Worm (Caenorhabditis elegans): ENCODE measurements around the gene atn-1.

DNA sequence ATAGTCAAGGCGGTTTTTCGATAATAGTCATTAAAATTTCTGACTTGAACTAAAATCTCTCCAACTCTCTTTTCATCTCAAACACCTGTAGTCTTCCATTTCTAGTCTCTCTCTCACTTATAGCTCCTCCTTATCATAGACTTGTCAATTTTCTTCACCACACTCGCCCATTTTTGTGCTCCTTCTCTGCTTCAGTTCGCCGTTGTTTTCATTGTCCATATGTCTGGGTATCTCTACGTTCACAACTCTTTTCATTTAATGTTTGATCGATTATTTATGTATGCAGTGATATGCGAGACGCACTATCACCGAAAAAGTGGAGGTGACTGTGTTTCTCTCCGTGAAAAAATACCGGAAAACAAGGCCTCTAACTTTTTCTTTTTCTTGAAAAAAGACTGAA is 10.5 kb upstream of the atn-1 start:
- no peak for TF ChIP-seq mab-9 (GFP tag; IDR thresholded peaks at IDR 0.05)
- TF ChIP-seq pqm-1 (tag; optimal IDR thresholded peaks at IDR 0.05): peak; percentile 29
- no peak for TF ChIP-seq nhr-85 (tag)
- TF ChIP-seq tbx-2 (tag; optimal IDR thresholded peaks at IDR 0.05): no peak
- no peak for TF ChIP-seq nhr-11 (tag; optimal IDR thresholded peaks at IDR 0.05)
- peak; percentile 67 for TF ChIP-seq elt-2 (tag; optimal IDR thresholded peaks at IDR 0.05)
- no peak for TF ChIP-seq ztf-11 (tag; optimal IDR thresholded peaks at IDR 0.05)
- TF ChIP-seq lin-15B (tag; optimal IDR thresholded peaks at IDR 0.05): no peak
- no peak for TF ChIP-seq aly-2 (tag; optimal IDR thresholded peaks at IDR 0.05)
- no peak for TF ChIP-seq zip-4 (GFP tag; optimal IDR thresholded peaks at IDR 0.05)
- no peak for TF ChIP-seq sox-4 (tag; optimal IDR thresholded peaks at IDR 0.05)
- TF ChIP-seq C04F5.9 (tag; optimal IDR thresholded peaks at IDR 0.05): no peak
- no peak for TF ChIP-seq alr-1 (tag; optimal IDR thresholded peaks at IDR 0.05; ENCODE audit: borderline replicate concordance)
- TF ChIP-seq ces-1 (GFP tag; optimal IDR thresholded peaks at IDR 0.05): no peak
